Worm (Caenorhabditis elegans): ENCODE results near the gene C15F1.8.

DNA sequence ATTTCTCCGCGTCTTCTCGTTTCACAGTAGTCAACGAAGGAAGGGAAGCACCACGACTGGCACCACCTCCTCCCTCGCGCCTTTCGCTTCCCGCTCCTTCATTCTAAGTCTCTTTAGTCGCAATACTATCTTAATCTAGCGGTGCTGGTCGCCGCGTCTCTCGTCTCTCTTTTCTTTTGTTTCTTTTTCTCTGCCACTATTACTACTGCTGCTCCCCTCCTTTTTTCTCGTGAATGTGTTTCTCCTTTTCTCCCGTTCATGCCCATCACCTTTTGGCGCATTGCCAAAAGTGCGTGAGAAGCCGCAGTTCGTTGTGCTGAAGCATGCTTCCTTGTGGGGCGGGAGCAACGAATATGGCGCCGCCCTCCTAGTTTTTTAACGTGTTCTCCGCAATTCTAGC is 51.1 kb downstream of the C15F1.8 start:
- TF ChIP-seq C17E4.6 (GFP tag; IDR thresholded peaks at IDR 0.05) (no peak), unc-62 (GFP tag; optimal IDR thresholded peaks at IDR 0.05) (no peak), F23B12.7 (tag; optimal IDR thresholded peaks at IDR 0.05; ENCODE audit: insufficient read depth) (no peak), F49E8.2 (tag; optimal IDR thresholded peaks at IDR 0.05; ENCODE audit: insufficient read depth) (no peak), snpc-4 (GFP tag; optimal IDR thresholded peaks at IDR 0.05) (no peak), snpc-4 (tag; optimal IDR thresholded peaks at IDR 0.05) (peak in 3 of 4 experiments; percentile 11 to 54 (median 23)), pbrm-1 (GFP tag; IDR thresholded peaks at IDR 0.05) (peak; percentile 39; the same call in 1 of the 2 replicates), ztf-26 (tag; optimal IDR thresholded peaks at IDR 0.05) (no peak), nfyb-1 (GFP tag; IDR thresholded peaks at IDR 0.05) (peak; percentile 46; the same call in 1 of the 2 replicates), efl-1 (GFP tag; optimal IDR thresholded peaks at IDR 0.05) (no peak)
